Worm (Caenorhabditis elegans) whole organism, L2 larva: ENCODE results near the gene T02D1.8.

Experiments used
- R02D3.7 ChIP-seq: fragments of 150-350 bp; optimal IDR thresholded peaks from 2 replicates; lab custom pipeline; 2014; ENCODE audit warnings: missing biosample characterization, missing genetic modification characterization
- ZK546.5 ChIP-seq: sonication (generic microtip); optimal IDR thresholded peaks from 2 replicates; lab custom pipeline; 2017; ENCODE audit warnings: missing biosample characterization, missing genetic modification characterization
- alr-1 ChIP-seq: fragments of 150-350 bp; optimal IDR thresholded peaks from 2 replicates; lab custom pipeline; 2014; ENCODE audit warnings: missing biosample characterization, missing genetic modification characterization
- aly-2 ChIP-seq: fragments of 150-350 bp; optimal IDR thresholded peaks from 2 replicates; lab custom pipeline; 2014; ENCODE audit warnings: missing biosample characterization, missing genetic modification characterization
- ama-1 ChIP-seq: fragments of 150-350 bp; optimal IDR thresholded peaks from 2 replicates; lab custom pipeline; 2018; ENCODE audit warnings: inconsistent platforms
- blmp-1 ChIP-seq: sonication (generic microtip); optimal IDR thresholded peaks from 2 replicates; lab custom pipeline; 2017; ENCODE audit warnings: missing genetic modification characterization, mild to moderate bottlenecking, missing compliant biosample characterization, antibody characterized with exemption, moderate library complexity; ENCODE audit not compliant: insufficient read depth
- ceh-16 ChIP-seq: fragments of 150-350 bp; optimal IDR thresholded peaks from 2 replicates; lab custom pipeline; 2014; ENCODE audit warnings: missing biosample characterization, missing genetic modification characterization
- crh-2 ChIP-seq: sonication (generic microtip); optimal IDR thresholded peaks from 2 replicates; lab custom pipeline; 2017; ENCODE audit warnings: missing biosample characterization, missing genetic modification characterization
- elt-3 ChIP-seq: sonication (generic microtip); optimal IDR thresholded peaks from 2 replicates; lab custom pipeline; 2017; ENCODE audit warnings: missing biosample characterization, missing genetic modification characterization
- fos-1 ChIP-seq: fragments of 150-350 bp; optimal IDR thresholded peaks from 2 replicates; lab custom pipeline; 2014; ENCODE audit warnings: missing biosample characterization, missing genetic modification characterization
- gmeb-1 ChIP-seq: fragments of 150-350 bp; optimal IDR thresholded peaks from 2 replicates; lab custom pipeline; 2014; ENCODE audit warnings: missing biosample characterization, missing genetic modification characterization
- lin-11 ChIP-seq: fragments of 150-350 bp; sonication (generic microtip); optimal IDR thresholded peaks from 2 replicates; lab custom pipeline; 2014; ENCODE audit warnings: missing biosample characterization, missing genetic modification characterization, inconsistent platforms, mixed read lengths
- lin-13 ChIP-seq: fragments of 150-350 bp; optimal IDR thresholded peaks from 2 replicates; lab custom pipeline; 2014; ENCODE audit warnings: missing biosample characterization, missing genetic modification reagents, missing genetic modification characterization
- lin-39 ChIP-seq: fragments of 150-350 bp; optimal IDR thresholded peaks from 2 replicates; lab custom pipeline; 2014; ENCODE audit warnings: missing biosample characterization, missing genetic modification reagents, missing genetic modification characterization
- nhr-12 ChIP-seq: fragments of 150-350 bp; optimal IDR thresholded peaks from 2 replicates; lab custom pipeline; 2014; ENCODE audit warnings: missing biosample characterization, missing genetic modification characterization
- nhr-21 ChIP-seq: fragments of 150-350 bp; optimal IDR thresholded peaks from 2 replicates; lab custom pipeline; 2014; ENCODE audit warnings: missing biosample characterization, missing genetic modification characterization
- nhr-237 ChIP-seq: fragments of 150-350 bp; optimal IDR thresholded peaks from 2 replicates; lab custom pipeline; 2014; ENCODE audit warnings: missing biosample characterization, missing genetic modification characterization
- nhr-77 ChIP-seq: fragments of 150-350 bp; optimal IDR thresholded peaks from 2 replicates; lab custom pipeline; 2014; ENCODE audit warnings: missing biosample characterization, missing genetic modification characterization
- peb-1 ChIP-seq: fragments of 150-350 bp; optimal IDR thresholded peaks from 2 replicates; lab custom pipeline; 2014; ENCODE audit warnings: missing biosample characterization, missing genetic modification characterization
- sem-4 ChIP-seq: fragments of 150-350 bp; optimal IDR thresholded peaks from 2 replicates; lab custom pipeline; 2014; ENCODE audit warnings: missing biosample characterization, missing genetic modification reagents, missing genetic modification characterization
- skn-1 ChIP-seq: sonication (generic microtip); optimal IDR thresholded peaks from 2 replicates; lab custom pipeline; 2017; ENCODE audit warnings: missing biosample characterization, missing genetic modification characterization
- sma-3 ChIP-seq: sonication (generic microtip); optimal IDR thresholded peaks from 2 replicates; lab custom pipeline; 2016; ENCODE audit warnings: missing genetic modification reagents, missing genetic modification characterization, missing compliant biosample characterization
- sma-9 ChIP-seq, 2 experiments: fragments of 150-350 bp in 1 of 2; sonication (generic microtip) in 1 of 2; optimal IDR thresholded peaks; 2 replicates each; lab custom pipeline; 2014 to 2016; ENCODE audit warnings: missing genetic modification characterization in 2 of 2, mild to moderate bottlenecking in 1 of 2, missing biosample characterization in 1 of 2, missing compliant biosample characterization in 1 of 2, missing genetic modification reagents in 1 of 2, moderate library complexity in 1 of 2
- unc-39 ChIP-seq: fragments of 150-350 bp; optimal IDR thresholded peaks from 2 replicates; lab custom pipeline; 2014; ENCODE audit warnings: missing biosample characterization, missing genetic modification characterization
- unc-55 ChIP-seq: fragments of 150-350 bp; sonication (generic microtip); optimal IDR thresholded peaks from 3 replicates; lab custom pipeline; 2014; ENCODE audit warnings: missing biosample characterization, missing genetic modification reagents, missing genetic modification characterization
- unc-62 ChIP-seq: fragments of 150-350 bp; optimal IDR thresholded peaks from 2 replicates; lab custom pipeline; 2014; ENCODE audit warnings: missing biosample characterization, missing genetic modification reagents, missing genetic modification characterization
- zag-1 ChIP-seq: fragments of 150-350 bp; optimal IDR thresholded peaks from 2 replicates; lab custom pipeline; 2014; ENCODE audit warnings: missing biosample characterization, missing genetic modification characterization
- ztf-1 ChIP-seq: fragments of 200-800 bp; sonication (Bioruptor generic); conservative IDR thresholded peaks from 2 replicates; pipeline ENCODE4 v1.3.6; 2022; ENCODE audit warnings: missing genetic modification characterization, missing compliant biosample characterization
- ztf-11 ChIP-seq: sonication (generic microtip); optimal IDR thresholded peaks from 2 replicates; lab custom pipeline; 2017; ENCODE audit warnings: missing biosample characterization, missing genetic modification characterization
- ztf-4 ChIP-seq: fragments of 150-350 bp; optimal IDR thresholded peaks from 2 replicates; lab custom pipeline; 2014; ENCODE audit warnings: missing biosample characterization, missing genetic modification characterization

The T02D1.8 gene

DNA sequence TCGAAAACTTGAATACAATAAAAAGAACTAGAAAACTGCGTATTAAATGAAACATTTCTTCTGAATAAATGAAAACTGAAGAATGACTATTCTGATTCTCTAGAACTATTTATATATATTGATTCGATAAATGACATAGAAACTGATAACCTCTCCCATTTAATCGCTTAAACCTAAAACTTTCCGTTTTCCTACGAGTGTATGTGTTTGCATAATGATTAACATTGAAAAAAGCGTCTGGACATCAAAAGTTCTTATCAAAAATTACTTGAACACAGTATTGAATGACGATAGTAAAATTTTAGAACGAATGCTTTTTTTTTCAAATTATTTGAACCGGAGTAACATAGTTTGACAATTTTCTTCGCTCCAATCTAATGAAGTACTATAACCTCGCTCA, 45.1 kb downstream of the T02D1.8 start, which contains the start of gene C49C3.9:
Gene C49C3.9 (minus strand): TSS at position 136 of the 400 bp plus-strand sequence.
- TF ChIP-seq nhr-77 = no peak
- TF ChIP-seq crh-2 (tag; lab: Kevin White, UChicago) = peak; percentile 5
- peak; percentile 99 for TF ChIP-seq fos-1 (tag; lab: Kevin White, UChicago)

DNA sequence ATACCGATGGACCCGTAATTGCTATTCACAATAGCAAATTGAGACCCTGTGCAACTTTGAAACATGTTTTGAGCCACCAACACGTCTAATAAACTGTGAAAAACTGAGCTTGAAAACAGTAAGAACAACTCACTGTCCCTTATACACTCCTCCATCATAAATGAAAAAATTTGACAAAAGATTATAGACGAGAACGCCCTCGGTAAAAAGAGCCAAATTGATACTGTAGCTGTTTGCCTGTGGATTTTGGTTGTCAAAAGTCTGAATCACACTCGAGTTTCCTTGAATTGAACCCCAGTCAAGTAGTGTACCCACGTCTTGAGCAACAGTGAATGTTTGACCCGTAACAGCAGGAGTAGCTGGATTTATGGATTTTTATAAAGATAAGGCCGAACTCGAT, 46.3 kb downstream of the T02D1.8 start:
- TF ChIP-seq gmeb-1 = no peak
- no peak for TF ChIP-seq lin-13 (GFP tag; lab: Kevin White, UChicago)
- no peak for TF ChIP-seq ZK546.5 (tag; lab: Kevin White, UChicago)
- TF ChIP-seq skn-1 = no peak
- TF ChIP-seq nhr-12 = no peak
- TF ChIP-seq elt-3 (tag; lab: Kevin White, UChicago) = no peak
- no peak for TF ChIP-seq ztf-4 (tag; lab: Kevin White, UChicago)
- TF ChIP-seq zag-1 = no peak
- no peak for TF ChIP-seq peb-1
- TF ChIP-seq ama-1 (lab: Kevin White, UChicago) = no peak
- no peak for TF ChIP-seq R02D3.7 (tag; lab: Kevin White, UChicago)
- no peak for TF ChIP-seq alr-1 (tag; lab: Kevin White, UChicago)
- TF ChIP-seq nhr-237 (tag; lab: Kevin White, UChicago) = no peak
- no peak for TF ChIP-seq ztf-1 (GFP tag; lab: Robert Waterston, UW)
- no peak for TF ChIP-seq nhr-77
- TF ChIP-seq sma-3 (GFP tag; lab: Kevin White, UChicago) = no peak
- no peak for TF ChIP-seq ceh-16 (tag; lab: Kevin White, UChicago)
- no peak for TF ChIP-seq lin-11 (tag; lab: Kevin White, UChicago)

DNA sequence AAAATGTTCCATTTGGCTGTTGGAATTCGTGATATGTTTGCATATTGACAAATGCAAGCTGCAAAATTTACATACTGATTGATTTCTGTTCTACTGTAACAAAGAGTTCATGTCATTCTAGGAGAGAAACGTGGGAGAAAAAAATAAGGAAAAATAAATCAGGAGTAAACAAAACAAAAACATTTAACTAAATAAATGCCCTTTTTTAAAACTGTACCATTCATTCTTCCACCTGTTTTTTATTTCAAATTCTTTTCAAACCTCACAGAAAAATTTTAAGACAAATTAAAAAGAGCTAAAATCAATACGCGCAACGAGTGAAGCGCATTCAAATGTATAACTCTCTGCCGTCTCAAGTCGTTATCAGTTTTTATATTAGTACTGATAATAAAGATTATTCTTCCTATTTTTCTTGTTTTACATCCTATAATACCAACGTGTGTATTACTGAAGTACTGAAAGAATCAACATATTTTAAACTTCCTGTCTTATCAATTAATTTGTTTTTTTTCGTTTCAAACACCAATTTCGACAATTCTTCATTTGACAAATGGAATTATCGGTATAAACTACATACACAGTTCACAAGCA, 48.3 kb downstream of the T02D1.8 start, which contains the start of gene C49C3.10:
Gene C49C3.10 (minus strand): TSS at position 51 of the 591 bp plus-strand sequence.
- TF ChIP-seq ztf-11 (tag; lab: Kevin White, UChicago) = no peak
- no peak for TF ChIP-seq gmeb-1
- TF ChIP-seq elt-3 (tag; lab: Kevin White, UChicago) = no peak
- no peak for TF ChIP-seq lin-13 (GFP tag; lab: Kevin White, UChicago)
- no peak for TF ChIP-seq sma-9 (GFP tag; optimal IDR thresholded peaks at IDR 0.05; lab: Kevin White, UChicago)
- no peak for TF ChIP-seq sma-9 (tag; optimal IDR thresholded peaks at IDR 0.05; lab: Kevin White, UChicago)
- TF ChIP-seq nhr-21 (tag; lab: Kevin White, UChicago) = no peak
- no peak for TF ChIP-seq lin-39
- TF ChIP-seq ama-1 (lab: Kevin White, UChicago) = no peak
- no peak for TF ChIP-seq unc-39 (tag; lab: Kevin White, UChicago)
- peak; percentile 55 for TF ChIP-seq skn-1
- no peak for TF ChIP-seq sem-4 (tag; lab: Kevin White, UChicago)
- no peak for TF ChIP-seq peb-1
- no peak for TF ChIP-seq blmp-1 (tag; lab: Kevin White, UChicago)
- peak; percentile 74 for TF ChIP-seq fos-1 (tag; lab: Kevin White, UChicago)
- TF ChIP-seq aly-2 (tag; lab: Kevin White, UChicago) = no peak
- no peak for TF ChIP-seq unc-62 (GFP tag; lab: Kevin White, UChicago)
- TF ChIP-seq unc-55 (GFP tag; lab: Kevin White, UChicago) = no peak
- TF ChIP-seq crh-2 (tag; lab: Kevin White, UChicago) = peak; percentile 56
- TF ChIP-seq, all 48 proteins: peak for 3
